Fruit fly (Drosophila melanogaster) whole organism, embryonic: ENCODE measurements around the gene Gga.

Source experiments
- Bteb2 ChIP-seq: fragments of 200-800 bp; sonication (Bioruptor generic); optimal IDR thresholded peaks from 2 replicates; lab custom pipeline; 2016; ENCODE audit warnings: missing biosample characterization, missing genetic modification characterization
- CG10147 ChIP-seq: fragments of 200-800 bp; sonication (Bioruptor generic); optimal IDR thresholded peaks from 2 replicates; lab custom pipeline; 2019; ENCODE audit warnings: missing biosample characterization, mild to moderate bottlenecking, missing genetic modification characterization, moderate library complexity
- CG10321 ChIP-seq: fragments of 200-800 bp; sonication (Bioruptor generic); IDR thresholded peaks from 2 replicates; pipeline ENCODE4 v1.3.6; 2022; ENCODE audit warnings: missing biosample characterization, missing genetic modification characterization
- CG10462 ChIP-seq: fragments of 200-800 bp; sonication (Bioruptor generic); optimal IDR thresholded peaks from 2 replicates; lab custom pipeline; 2016; ENCODE audit warnings: missing biosample characterization, missing genetic modification characterization
- CG10543 ChIP-seq: fragments of 200-800 bp; sonication (Bioruptor generic); optimal IDR thresholded peaks from 3 replicates; lab custom pipeline; 2017; ENCODE audit warnings: missing biosample characterization, mild to moderate bottlenecking, missing genetic modification characterization, moderate library complexity
- CG11456 ChIP-seq: fragments of 200-800 bp; sonication (Bioruptor generic); IDR thresholded peaks from 3 replicates; pipeline ENCODE4 v1.3.6; 2022; ENCODE audit warnings: missing biosample characterization, missing genetic modification characterization
- CG12155 ChIP-seq: fragments of 200-800 bp; sonication (Bioruptor generic); optimal IDR thresholded peaks from 3 replicates; lab custom pipeline; 2016; ENCODE audit warnings: missing biosample characterization, missing genetic modification characterization
- CG12744 ChIP-seq: fragments of 200-800 bp; sonication (Bioruptor generic); optimal IDR thresholded peaks from 2 replicates; lab custom pipeline; 2016; ENCODE audit warnings: missing biosample characterization, missing genetic modification characterization
- CG13775 ChIP-seq: fragments of 200-800 bp; sonication (Bioruptor generic); optimal IDR thresholded peaks from 3 replicates; lab custom pipeline; 2017; ENCODE audit warnings: missing biosample characterization, mild to moderate bottlenecking, missing genetic modification characterization
- CG13894 ChIP-seq: fragments of 200-800 bp; sonication (Bioruptor generic); optimal IDR thresholded peaks from 3 replicates; lab custom pipeline; 2018; ENCODE audit warnings: missing biosample characterization, mild to moderate bottlenecking, missing genetic modification characterization, moderate library complexity
- CG15011 ChIP-seq: fragments of 200-800 bp; sonication (Bioruptor generic); optimal IDR thresholded peaks from 3 replicates; lab custom pipeline; 2018; ENCODE audit warnings: missing biosample characterization, mild to moderate bottlenecking, missing genetic modification characterization
- CG16813 ChIP-seq: fragments of 200-800 bp; sonication (Bioruptor generic); IDR thresholded peaks from 3 replicates; pipeline ENCODE4 v1.3.6; 2022; ENCODE audit warnings: missing biosample characterization, missing genetic modification characterization; ENCODE audit not compliant: partially characterized antibody
- CG17385 ChIP-seq: fragments of 200-800 bp; sonication (Bioruptor generic); optimal IDR thresholded peaks from 3 replicates; lab custom pipeline; 2018; ENCODE audit warnings: missing biosample characterization, mild to moderate bottlenecking, missing genetic modification characterization
- CG17829 ChIP-seq: fragments of 200-800 bp; optimal IDR thresholded peaks from 2 replicates; lab custom pipeline; 2019; ENCODE audit warnings: missing biosample characterization, mild to moderate bottlenecking, missing genetic modification characterization, moderate library complexity
- CG2202 ChIP-seq: fragments of 200-800 bp; sonication (Bioruptor generic); optimal IDR thresholded peaks from 2 replicates; lab custom pipeline; 2018; ENCODE audit warnings: missing biosample characterization, mild to moderate bottlenecking, missing genetic modification characterization
- CG2889 ChIP-seq: fragments of 200-800 bp; sonication (Bioruptor generic); IDR thresholded peaks from 3 replicates; pipeline ENCODE4 v1.3.6; 2022; ENCODE audit warnings: missing biosample characterization, missing genetic modification characterization
- CG3726 ChIP-seq: fragments of 200-800 bp; sonication (Bioruptor generic); IDR thresholded peaks from 3 replicates; pipeline ENCODE4, ENCODE4 v1.3.6; 2022; ENCODE audit warnings: missing biosample characterization, missing genetic modification characterization
- CG6765 ChIP-seq: fragments of 200-800 bp; sonication (Bioruptor generic); optimal IDR thresholded peaks from 3 replicates; lab custom pipeline; 2017; ENCODE audit warnings: missing biosample characterization, mild to moderate bottlenecking, missing genetic modification characterization
- CG8089 ChIP-seq: fragments of 200-800 bp; sonication (Bioruptor generic); optimal IDR thresholded peaks from 3 replicates; lab custom pipeline; 2016; ENCODE audit warnings: missing biosample characterization, missing genetic modification characterization
- CG9932 ChIP-seq: fragments of 200-800 bp; sonication (Bioruptor generic); IDR thresholded peaks from 2 replicates; pipeline ENCODE4 v1.3.6; 2022; ENCODE audit warnings: missing biosample characterization, missing genetic modification characterization
- D ChIP-seq, 2 experiments: fragments of 200-800 bp in 1 of 2; fragments of >200 bp in 1 of 2; sonication (Bioruptor generic) in 1 of 2; optimal IDR thresholded peaks; 2 replicates in 1 of 2; 3 replicates in 1 of 2; lab custom pipeline; 2017; ENCODE audit warnings: mild to moderate bottlenecking in 1 of 2, missing biosample characterization in 1 of 2, missing genetic modification characterization in 1 of 2, missing genetic modification reagents in 1 of 2
- Drgx ChIP-seq: fragments of 200-800 bp; sonication (Bioruptor generic); IDR thresholded peaks from 2 replicates; pipeline ENCODE4 v1.3.6; 2022; ENCODE audit warnings: missing biosample characterization, missing genetic modification characterization
- GATAe ChIP-seq: fragments of 200-800 bp; sonication (Bioruptor generic); conservative IDR thresholded peaks from 2 replicates; pipeline ENCODE4 v1.3.6; 2022; ENCODE audit warnings: missing biosample characterization, missing genetic modification characterization
- Gsc ChIP-seq: fragments of 200-800 bp; sonication (Bioruptor generic); IDR thresholded peaks from 2 replicates; pipeline ENCODE4 v1.3.6; 2022; ENCODE audit warnings: missing biosample characterization, missing genetic modification characterization
- Neu2 ChIP-seq: fragments of 200-800 bp; sonication (Bioruptor generic); optimal IDR thresholded peaks from 3 replicates; lab custom pipeline; 2016; ENCODE audit warnings: missing biosample characterization, missing genetic modification characterization, borderline replicate concordance
- Opbp ChIP-seq: fragments of 200-800 bp; sonication (Bioruptor generic); IDR thresholded peaks from 3 replicates; pipeline ENCODE4 v1.3.6; 2022; ENCODE audit warnings: missing biosample characterization, missing genetic modification characterization; ENCODE audit not compliant: partially characterized antibody
- Poxn ChIP-seq: fragments of 200-800 bp; sonication (Bioruptor generic); IDR thresholded peaks from 2 replicates; pipeline ENCODE4 v1.3.6; 2022; ENCODE audit warnings: missing biosample characterization, missing genetic modification characterization
- Ravus ChIP-seq: fragments of 200-800 bp; sonication (Bioruptor generic); IDR thresholded peaks from 2 replicates; pipeline ENCODE4 v1.3.6; 2022; ENCODE audit warnings: missing biosample characterization, missing genetic modification characterization
- Rfx ChIP-seq: fragments of 200-800 bp; sonication (Bioruptor generic); IDR thresholded peaks from 2 replicates; pipeline ENCODE4 v1.3.6; 2022; ENCODE audit warnings: missing biosample characterization, missing genetic modification characterization
- Six4 ChIP-seq: fragments of 200-800 bp; sonication (Bioruptor generic); optimal IDR thresholded peaks from 2 replicates; lab custom pipeline; 2016; ENCODE audit warnings: missing biosample characterization, missing genetic modification characterization
- Ssrp ChIP-seq: fragments of 200-800 bp; sonication (Bioruptor generic); optimal IDR thresholded peaks from 2 replicates; lab custom pipeline; 2018; ENCODE audit warnings: missing biosample characterization, mild to moderate bottlenecking, missing genetic modification characterization, moderate library complexity
- al ChIP-seq: fragments of 200-800 bp; sonication (Bioruptor generic); IDR thresholded peaks from 2 replicates; pipeline ENCODE4 v1.3.6; 2022; ENCODE audit warnings: missing biosample characterization, missing genetic modification characterization
- ash1 ChIP-seq: fragments of 200-800 bp; sonication (Bioruptor generic); optimal IDR thresholded peaks from 2 replicates; lab custom pipeline; 2018; ENCODE audit warnings: missing biosample characterization, mild to moderate bottlenecking, missing genetic modification characterization
- chif ChIP-seq, 2 experiments: fragments of 200-800 bp; sonication (Bioruptor generic); optimal IDR thresholded peaks; 3 replicates each; lab custom pipeline; 2016; ENCODE audit warnings: missing biosample characterization in 2 of 2, missing genetic modification characterization in 2 of 2
- chinmo ChIP-seq: fragments of 200-800 bp; sonication (Bioruptor generic); IDR thresholded peaks from 4 replicates; pipeline ENCODE4 v1.3.6; 2022; ENCODE audit warnings: missing biosample characterization, missing genetic modification characterization; ENCODE audit not compliant: partially characterized antibody
- cwo ChIP-seq: fragments of 200-800 bp; sonication (Bioruptor generic); optimal IDR thresholded peaks from 3 replicates; lab custom pipeline; 2017; ENCODE audit warnings: missing biosample characterization, missing genetic modification characterization, mild to moderate bottlenecking, moderate library complexity, missing genetic modification reagents
- dmrt99B ChIP-seq: fragments of 200-800 bp; sonication (Bioruptor generic); optimal IDR thresholded peaks from 2 replicates; lab custom pipeline; 2018; ENCODE audit warnings: missing biosample characterization, mild to moderate bottlenecking, missing genetic modification characterization, moderate library complexity
- dysf ChIP-seq: fragments of 200-800 bp; sonication (Bioruptor generic); IDR thresholded peaks from 3 replicates; pipeline ENCODE4 v1.3.6; 2022; ENCODE audit warnings: missing biosample characterization, missing genetic modification characterization
- fd102C ChIP-seq: fragments of 200-800 bp; sonication (Bioruptor generic); optimal IDR thresholded peaks from 2 replicates; lab custom pipeline; 2018; ENCODE audit warnings: missing biosample characterization, mild to moderate bottlenecking, missing genetic modification characterization, moderate library complexity
- fd96Cb ChIP-seq: fragments of 200-800 bp; sonication (Bioruptor generic); optimal IDR thresholded peaks from 2 replicates; lab custom pipeline; 2018; ENCODE audit warnings: missing biosample characterization, mild to moderate bottlenecking, missing genetic modification characterization, moderate library complexity
- ind ChIP-seq: fragments of 200-800 bp; sonication (Bioruptor generic); optimal IDR thresholded peaks from 3 replicates; lab custom pipeline; 2016; ENCODE audit warnings: missing biosample characterization, missing genetic modification characterization
- jigr1 ChIP-seq: fragments of 200-800 bp; sonication (Bioruptor generic); IDR thresholded peaks from 3 replicates; pipeline ENCODE4 v1.3.6; 2022; ENCODE audit warnings: missing biosample characterization, missing genetic modification characterization
- ken ChIP-seq: fragments of 200-800 bp; sonication (Bioruptor generic); IDR thresholded peaks from 3 replicates; pipeline ENCODE4 v1.3.6; 2022; ENCODE audit warnings: missing biosample characterization, missing genetic modification characterization
- nerfin-1 ChIP-seq: fragments of 200-800 bp; sonication (Bioruptor generic); optimal IDR thresholded peaks from 3 replicates; lab custom pipeline; 2019; ENCODE audit warnings: missing biosample characterization, mild to moderate bottlenecking, missing genetic modification characterization, moderate library complexity
- pnt ChIP-seq: fragments of 200-800 bp; sonication (Bioruptor generic); optimal IDR thresholded peaks from 3 replicates; lab custom pipeline; 2016; ENCODE audit warnings: missing biosample characterization, missing genetic modification characterization
- shn ChIP-seq: fragments of 200-800 bp; sonication (Bioruptor generic); optimal IDR thresholded peaks from 3 replicates; lab custom pipeline; 2016; ENCODE audit warnings: missing biosample characterization, missing genetic modification characterization
- tap ChIP-seq: fragments of 200-800 bp; optimal IDR thresholded peaks from 3 replicates; lab custom pipeline; 2019; ENCODE audit warnings: missing biosample characterization, mild to moderate bottlenecking, missing genetic modification characterization, moderate library complexity
- unc-4 ChIP-seq: fragments of 200-800 bp; sonication (Bioruptor generic); IDR thresholded peaks from 2 replicates; pipeline ENCODE4 v1.3.6; 2022; ENCODE audit warnings: missing biosample characterization, missing genetic modification characterization; ENCODE audit not compliant: partially characterized antibody
- zf30C ChIP-seq: fragments of 200-800 bp; sonication (Bioruptor generic); optimal IDR thresholded peaks from 3 replicates; lab custom pipeline; 2018; ENCODE audit warnings: missing biosample characterization, mild to moderate bottlenecking, missing genetic modification characterization

Gga gene

dm6 chrX:9641184-9641772 lies 40.4 kb downstream of the Gga start (continued):
- no peak for TF ChIP-seq CG2202 (tag; lab: Kevin White, UChicago)
- peak; percentile 82 for TF ChIP-seq dmrt99B (tag; lab: Kevin White, UChicago)
- TF ChIP-seq D (optimal IDR thresholded peaks at IDR 0.05; lab: Kevin White, UChicago), result no peak
- TF ChIP-seq D (GFP tag; optimal IDR thresholded peaks at IDR 0.05; lab: Kevin White, UChicago), result no peak
- peak; percentile 77 for TF ChIP-seq al
- TF ChIP-seq dysf (GFP tag; lab: Robert Waterston, UW), result peak; percentile 80; the same call in 2 of the 3 replicates
- TF ChIP-seq fd96Cb, result peak; percentile 51
- TF ChIP-seq CG2889 (GFP tag; lab: Robert Waterston, UW), result peak; percentile 17; the same call in 1 of the 3 replicates
- no peak for TF ChIP-seq jigr1 (GFP tag; lab: Robert Waterston, UW)
- no peak for TF ChIP-seq unc-4 (GFP tag; lab: Robert Waterston, UW)
- peak; percentile 61 for TF ChIP-seq ind (GFP tag; lab: Kevin White, UChicago)
- no peak for TF ChIP-seq CG8089
- peak; percentile 9; the same call in 1 of the 3 replicates for TF ChIP-seq ken
- no peak for TF ChIP-seq Ssrp (tag; lab: Kevin White, UChicago)
- TF ChIP-seq CG10321 (GFP tag; lab: Robert Waterston, UW), result no peak
- no peak for TF ChIP-seq CG3726 (GFP tag; lab: Robert Waterston, UW)
- peak; percentile 55 for TF ChIP-seq CG17829
- TF ChIP-seq CG10543 (GFP tag; lab: Kevin White, UChicago), result peak; percentile 25
- no peak for TF ChIP-seq Poxn (GFP tag; lab: Robert Waterston, UW)
- no peak for TF ChIP-seq pnt
- TF ChIP-seq Neu2 (GFP tag; lab: Kevin White, UChicago), result no peak
- TF ChIP-seq CG17385 (GFP tag; lab: Kevin White, UChicago), result peak; percentile 63
- 0 out of 4 replicates have a peak, but pooled peaks have one; percentile 62 for TF ChIP-seq chinmo (GFP tag; lab: Robert Waterston, UW)
- no peak for TF ChIP-seq Opbp
- no peak for TF ChIP-seq CG16813 (GFP tag; lab: Robert Waterston, UW)
- peak; percentile 51 for TF ChIP-seq CG13775 (GFP tag; lab: Kevin White, UChicago)
- TF ChIP-seq shn (GFP tag; lab: Kevin White, UChicago), result no peak
- TF ChIP-seq CG6765 (GFP tag; lab: Kevin White, UChicago), result peak; percentile 69
- no peak for TF ChIP-seq Six4 (GFP tag; lab: Kevin White, UChicago)
- TF ChIP-seq CG13894 (tag; lab: Kevin White, UChicago), result peak; percentile 69
- TF ChIP-seq Ravus (GFP tag; lab: Robert Waterston, UW), result peak; percentile 38; the same call in 1 of the 2 replicates
- no peak for TF ChIP-seq ash1 (GFP tag; lab: Kevin White, UChicago)
- TF ChIP-seq Gsc (GFP tag; lab: Robert Waterston, UW), result no peak
- TF ChIP-seq chif (GFP tag; optimal IDR thresholded peaks at IDR 0.05; lab: Kevin White, UChicago), result no peak
- peak; percentile 56 for TF ChIP-seq CG12155 (GFP tag; lab: Kevin White, UChicago)
- TF ChIP-seq CG12744, result no peak
- TF ChIP-seq zf30C (GFP tag; lab: Kevin White, UChicago), result no peak
- TF ChIP-seq Rfx (GFP tag; lab: Robert Waterston, UW), result peak; percentile 79
- TF ChIP-seq CG10462 (GFP tag; lab: Kevin White, UChicago), result no peak
- TF ChIP-seq nerfin-1 (tag; lab: Kevin White, UChicago), result peak; percentile 21
- no peak for TF ChIP-seq GATAe (GFP tag; lab: Robert Waterston, UW)
- TF ChIP-seq Drgx (GFP tag; lab: Robert Waterston, UW), result no peak
- no peak for TF ChIP-seq fd102C (GFP tag; lab: Kevin White, UChicago)
- peak; percentile 81 for TF ChIP-seq tap (tag; lab: Kevin White, UChicago)
- TF ChIP-seq CG15011, result peak; percentile 59
- 0 out of 3 replicates have a peak, but pooled peaks have one; percentile 69 for TF ChIP-seq CG11456
- peak; percentile 80 for TF ChIP-seq cwo (GFP tag; lab: Kevin White, UChicago)
- peak; percentile 86 for TF ChIP-seq CG10147 (GFP tag; lab: Kevin White, UChicago)
- TF ChIP-seq Bteb2 (GFP tag; lab: Kevin White, UChicago), result no peak
- peak; percentile 75 for TF ChIP-seq CG9932
